Fruit fly (Drosophila melanogaster) ovary, adult (tissue): Measurements from ENCODE around the gene naz.

Source experiments
- CG17801 ChIP-seq: fragments of 200-800 bp; optimal IDR thresholded peaks from 2 replicates; lab custom pipeline; 2019; ENCODE audit warnings: missing biosample characterization, mild to moderate bottlenecking, missing genetic modification characterization, moderate library complexity; ENCODE audit not compliant: partially characterized antibody

naz gene

dm6 chr3R:18280133-18280532 lies 48.6 kb downstream of the naz start:
- TF ChIP-seq CG17801 (GFP tag; lab: Kevin White, UChicago): no peak

DNA sequence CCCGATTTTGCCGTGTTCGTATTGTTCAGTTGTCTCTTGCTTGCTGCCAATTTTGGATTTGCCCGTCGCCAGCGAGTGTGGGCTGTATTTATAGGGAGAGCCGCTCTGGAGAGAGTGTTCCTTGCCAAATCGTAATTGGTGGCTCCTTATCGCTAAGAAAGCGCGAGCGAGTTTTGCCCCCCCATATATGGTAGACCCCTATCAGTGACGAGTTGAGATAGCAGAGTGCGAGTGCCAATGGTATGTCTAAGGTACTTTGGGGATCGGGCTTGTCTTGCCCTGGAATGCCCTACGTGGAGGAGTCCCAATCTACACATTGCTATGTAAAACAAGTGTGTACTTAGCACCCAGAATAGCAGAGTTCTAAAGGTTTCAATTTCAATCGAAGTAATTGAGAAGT lies 49.2 kb downstream of the naz start, which contains the start of gene CG7142:
Gene CG7142 (minus strand): TSS at position 29 of the 400 bp plus-strand sequence.
- no peak for TF ChIP-seq CG17801 (GFP tag; lab: Kevin White, UChicago)

DNA sequence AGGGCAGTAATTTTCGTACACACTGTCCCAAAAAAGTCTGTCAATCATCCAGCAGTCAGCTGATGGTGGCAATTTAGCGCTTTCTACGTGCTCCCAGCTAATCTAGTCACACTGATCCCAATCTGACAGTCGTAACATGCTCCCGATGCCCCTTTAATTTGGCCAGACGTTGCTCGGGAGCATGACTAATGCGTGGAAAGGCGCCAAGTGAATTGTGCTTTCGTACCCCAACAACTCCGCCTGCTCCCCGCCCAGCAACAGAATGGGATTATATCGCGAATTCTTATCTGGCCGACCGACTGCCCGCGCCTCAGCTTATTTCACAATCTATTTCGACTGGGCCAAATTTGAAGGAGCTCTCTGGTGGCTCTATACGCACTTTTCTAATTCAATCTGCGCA lies 51.3 kb downstream of the naz start:
- TF ChIP-seq CG17801 (GFP tag; lab: Kevin White, UChicago): no peak

- no peak for TF ChIP-seq CG17801 (GFP tag; lab: Kevin White, UChicago)
Observed at dm6 chr3R:18276688-18277087, 52.1 kb downstream of the naz start.

DNA sequence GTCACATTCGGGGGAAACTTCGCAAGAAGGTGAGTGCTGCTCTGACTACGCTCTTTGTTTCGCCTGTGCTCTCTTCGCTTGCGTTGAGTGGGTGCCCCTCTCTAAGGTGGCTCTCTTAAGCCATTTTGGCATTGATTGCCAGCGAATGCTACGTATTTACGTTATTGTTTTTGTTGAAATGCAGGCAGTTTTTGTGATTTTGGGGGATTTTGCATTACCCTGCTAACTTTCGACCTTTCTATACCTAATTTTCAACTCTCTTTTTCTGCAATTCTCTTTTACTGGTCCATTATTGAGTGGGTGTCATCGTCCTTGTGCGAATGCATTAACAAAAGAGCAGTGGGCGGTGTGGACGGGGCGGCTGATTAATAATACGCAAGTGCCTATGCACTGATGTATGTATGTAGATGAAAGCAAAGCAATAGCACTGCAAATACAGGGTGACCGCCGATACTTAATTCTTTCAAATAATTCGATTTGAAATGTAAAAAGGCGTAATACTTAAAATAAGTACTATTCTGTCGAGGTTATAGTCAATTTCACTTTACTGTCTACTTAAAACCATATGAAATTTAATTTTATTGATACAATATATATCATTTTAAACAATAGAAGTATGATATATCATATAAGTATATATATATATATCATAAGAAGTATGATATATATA lies 53.5 kb downstream of the naz start:
- no peak for TF ChIP-seq CG17801 (GFP tag; lab: Kevin White, UChicago)

DNA sequence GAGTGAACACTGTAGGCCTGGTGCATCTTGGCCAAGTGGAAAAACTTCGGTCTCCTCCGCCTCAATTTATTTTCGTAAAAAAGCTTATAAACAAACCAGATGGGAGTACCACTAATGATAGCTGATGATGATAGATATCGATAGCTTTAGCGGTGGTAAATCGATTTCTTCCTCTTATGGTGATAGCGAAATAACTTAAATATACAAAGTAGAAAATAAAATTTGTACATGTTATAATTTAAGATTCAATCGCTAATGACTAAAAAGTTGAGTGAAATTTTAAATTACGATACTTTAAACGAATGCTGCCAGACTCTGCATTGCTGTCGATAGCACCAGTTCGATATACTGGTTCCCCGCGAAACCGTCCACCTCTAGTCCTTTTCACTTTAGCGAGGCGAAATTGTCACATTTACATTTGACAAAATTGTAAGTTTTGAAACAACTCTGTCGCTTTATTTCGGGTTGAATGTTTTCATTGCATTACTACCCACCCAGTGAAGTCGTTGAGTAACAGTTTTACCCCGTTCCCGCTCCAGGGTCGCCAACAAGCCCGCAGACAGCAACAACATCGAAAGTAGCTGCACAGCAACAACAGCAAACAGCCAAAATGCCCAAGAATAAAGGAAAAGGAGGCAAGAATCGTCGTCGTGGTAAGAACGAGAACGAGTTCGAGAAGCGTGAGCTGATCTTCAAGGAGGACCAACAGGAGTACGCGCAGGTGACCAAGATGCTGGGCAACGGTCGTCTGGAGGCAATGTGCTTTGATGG lies 54.2 kb downstream of the naz start, which contains the start of the genes Vps39 and eIF1A:
Gene Vps39 (minus strand): TSS at position 119 of the 771 bp plus-strand sequence.
Gene eIF1A (plus strand): TSS at position 338 of the 771 bp plus-strand sequence.
- peak; percentile 40 for TF ChIP-seq CG17801 (GFP tag; lab: Kevin White, UChicago)

DNA sequence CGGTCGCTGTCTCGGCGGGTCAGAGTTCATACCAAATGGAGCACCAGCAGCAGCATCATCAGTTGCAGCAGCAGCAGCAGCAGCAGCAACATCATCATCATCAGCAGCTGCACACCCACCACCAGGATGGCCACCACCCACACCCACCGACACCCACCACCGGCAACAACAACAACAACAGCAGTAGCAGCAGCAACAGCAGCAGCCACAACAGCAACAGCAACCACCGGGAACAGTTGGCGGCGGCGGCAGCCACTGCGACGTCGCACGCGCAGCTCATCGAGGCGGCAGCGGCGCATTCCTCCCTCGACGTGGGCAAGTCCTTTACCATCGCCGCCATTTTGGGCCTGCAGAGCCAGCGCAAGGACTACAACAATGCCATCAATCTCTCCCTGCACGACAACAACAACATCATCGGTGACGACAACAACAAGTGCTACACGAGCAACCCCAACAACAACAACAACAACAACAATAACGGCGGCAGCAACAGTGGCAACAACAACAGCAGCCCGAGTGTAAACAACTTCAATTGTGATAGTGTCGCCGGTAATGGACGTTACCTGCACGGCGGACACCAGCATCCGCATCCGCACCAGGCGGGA lies 58.9 kb downstream of the naz start:
- no peak for TF ChIP-seq CG17801 (GFP tag; lab: Kevin White, UChicago)

DNA sequence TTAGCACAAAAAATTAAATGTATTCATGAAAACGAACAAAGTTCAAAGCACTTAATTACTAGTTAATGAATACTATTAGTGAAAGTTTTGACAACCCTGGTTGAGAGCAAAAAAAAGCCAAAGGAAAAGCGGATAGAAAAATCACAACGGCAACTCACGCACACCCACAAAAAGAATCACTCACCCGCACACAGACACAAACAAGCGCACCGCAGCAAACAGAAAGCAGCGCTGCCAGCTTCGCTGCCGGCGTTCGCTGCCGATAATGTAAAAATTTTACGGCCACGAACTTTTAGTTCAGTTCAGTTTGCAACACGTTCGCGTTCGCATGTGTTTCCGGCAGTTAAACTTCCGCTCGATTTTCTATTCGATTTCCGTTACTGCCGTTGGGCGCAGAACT lies 61.3 kb downstream of the naz start, which contains the start of gene CG18599:
Gene CG18599 (plus strand): TSS at position 301 of the 400 bp plus-strand sequence.
- TF ChIP-seq CG17801 (GFP tag; lab: Kevin White, UChicago): no peak

DNA sequence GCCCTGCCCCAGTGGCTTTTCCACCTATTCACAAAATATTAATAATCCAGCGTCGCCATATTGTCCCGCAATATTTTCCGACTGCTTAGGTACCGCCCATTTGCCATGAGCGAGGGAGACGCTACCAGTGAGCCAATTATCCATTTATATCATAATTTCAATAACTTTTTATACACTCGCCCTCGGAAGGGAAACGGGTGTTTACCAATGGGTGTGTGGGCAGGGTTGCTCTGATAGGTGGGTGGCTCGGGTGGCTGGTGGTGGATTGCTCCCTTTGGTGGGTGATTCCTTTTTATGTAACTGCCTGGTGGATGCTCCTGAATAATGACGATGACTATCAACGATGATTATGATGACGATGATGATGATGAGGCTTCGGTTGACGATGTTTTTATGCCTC lies 62.1 kb downstream of the naz start:
- no peak for TF ChIP-seq CG17801 (GFP tag; lab: Kevin White, UChicago)
